Worm (Caenorhabditis elegans) whole organism, L4 larva: ENCODE results near the gene srw-85.
A peak's percentile ranks its signal among the peaks of the same experiment; 100 is the strongest.

Experiments used
- D1046.2 ChIP-seq: fragments of 200-800 bp; sonication (Bioruptor generic); IDR thresholded peaks from 2 replicates; pipeline ENCODE4 v1.3.6; 2022; ENCODE audit warnings: missing genetic modification characterization, missing compliant biosample characterization
- F26F4.8 ChIP-seq: fragments of 200-800 bp; sonication (Bioruptor generic); conservative IDR thresholded peaks from 2 replicates; pipeline ENCODE4 v1.3.6; 2022; ENCODE audit warnings: missing genetic modification characterization, missing compliant biosample characterization
- R02D3.7 ChIP-seq: fragments of 150-350 bp; sonication (generic microtip); optimal IDR thresholded peaks from 3 replicates; lab custom pipeline; 2014; ENCODE audit warnings: missing biosample characterization, missing genetic modification characterization
- Y48G9A.11 ChIP-seq: fragments of 200-800 bp; sonication (Bioruptor generic); IDR thresholded peaks from 2 replicates; pipeline ENCODE4 v1.3.6; 2022; ENCODE audit warnings: missing genetic modification reagents, missing genetic modification characterization, missing compliant biosample characterization
- ceh-32 ChIP-seq: sonication (generic microtip); optimal IDR thresholded peaks from 2 replicates; lab custom pipeline; 2016; ENCODE audit warnings: mild to moderate bottlenecking, missing genetic modification characterization, missing compliant biosample characterization; ENCODE audit not compliant: poor library complexity
- ces-1 ChIP-seq: fragments of 150-350 bp; sonication (generic microtip); optimal IDR thresholded peaks from 4 replicates; lab custom pipeline; 2014; ENCODE audit warnings: missing biosample characterization, missing genetic modification reagents, missing genetic modification characterization
- ctbp-1 ChIP-seq: fragments of 200-800 bp; sonication (Bioruptor generic); IDR thresholded peaks from 2 replicates; pipeline ENCODE4 v1.3.6; 2022; ENCODE audit warnings: missing genetic modification reagents, missing genetic modification characterization, missing compliant biosample characterization
- daf-19 ChIP-seq: fragments of 200-800 bp; sonication (Bioruptor generic); conservative IDR thresholded peaks from 2 replicates; pipeline ENCODE4 v1.3.6; 2022; ENCODE audit warnings: missing genetic modification characterization, missing compliant biosample characterization
- dmd-8 ChIP-seq: fragments of 200-800 bp; sonication (Bioruptor generic); IDR thresholded peaks from 2 replicates; pipeline ENCODE4 v1.3.6; 2022; ENCODE audit warnings: missing genetic modification characterization, missing compliant biosample characterization
- fos-1 ChIP-seq: fragments of 150-350 bp; optimal IDR thresholded peaks from 2 replicates; lab custom pipeline; 2014; ENCODE audit warnings: missing biosample characterization, missing genetic modification characterization
- hif-1 ChIP-seq, 2 experiments: sonication (generic microtip); optimal IDR thresholded peaks; 2 replicates each; lab custom pipeline; 2016 to 2017; ENCODE audit warnings: missing compliant biosample characterization in 2 of 2, missing genetic modification characterization in 2 of 2, missing genetic modification reagents in 2 of 2, missing genotype in 2 of 2, mild to moderate bottlenecking in 1 of 2
- lir-3 ChIP-seq: sonication (generic microtip); optimal IDR thresholded peaks from 2 replicates; lab custom pipeline; 2016; ENCODE audit warnings: mild to moderate bottlenecking, missing genetic modification characterization, missing compliant biosample characterization
- madf-9 ChIP-seq: fragments of 200-800 bp; sonication (Bioruptor generic); conservative IDR thresholded peaks from 2 replicates; pipeline ENCODE4 v1.3.6; 2022; ENCODE audit warnings: missing genetic modification reagents, missing genetic modification characterization, missing compliant biosample characterization
- mdl-1 ChIP-seq, 2 experiments: fragments of 150-350 bp in 1 of 2; sonication (generic microtip) in 1 of 2; optimal IDR thresholded peaks; 2 replicates each; lab custom pipeline; 2014 to 2017; ENCODE audit warnings: missing biosample characterization in 2 of 2, missing genetic modification characterization in 2 of 2
- mxl-3 ChIP-seq: fragments of 200-800 bp; sonication (Bioruptor generic); optimal IDR thresholded peaks from 2 replicates; lab custom pipeline; 2018; ENCODE audit warnings: mild to moderate bottlenecking, missing genetic modification characterization, missing compliant biosample characterization
- nhr-11 ChIP-seq: fragments of 150-350 bp; optimal IDR thresholded peaks from 2 replicates; lab custom pipeline; 2014; ENCODE audit warnings: missing biosample characterization, missing genetic modification characterization
- nhr-111 ChIP-seq: fragments of 200-800 bp; sonication (Bioruptor generic); optimal IDR thresholded peaks from 2 replicates; lab custom pipeline; 2018; ENCODE audit warnings: mild to moderate bottlenecking, missing genetic modification characterization, missing compliant biosample characterization
- nhr-48 ChIP-seq: sonication (generic microtip); optimal IDR thresholded peaks from 2 replicates; lab custom pipeline; 2016; ENCODE audit warnings: mild to moderate bottlenecking, missing genetic modification characterization, missing compliant biosample characterization
- nhr-6 ChIP-seq: fragments of 150-350 bp; optimal IDR thresholded peaks from 2 replicates; lab custom pipeline; 2014; ENCODE audit warnings: missing biosample characterization, missing genetic modification characterization
- nhr-76 ChIP-seq: fragments of 150-350 bp; optimal IDR thresholded peaks from 2 replicates; lab custom pipeline; 2014; ENCODE audit warnings: missing biosample characterization, missing genetic modification characterization
- pha-4 ChIP-seq, 2 experiments: fragments of 150-350 bp in 1 of 2; fragments of 200-800 bp in 1 of 2; sonication (Bioruptor generic) in 1 of 2; IDR thresholded peaks in 1 of 2; optimal IDR thresholded peaks in 1 of 2; 2 replicates each; pipeline versions ENCODE4 v1.3.6 to Lab custom; 2014 to 2022; ENCODE audit warnings: missing genetic modification characterization in 2 of 2, missing genetic modification reagents in 2 of 2, missing biosample characterization in 1 of 2, missing compliant biosample characterization in 1 of 2
- php-3 ChIP-seq: fragments of 200-800 bp; sonication (Bioruptor generic); IDR thresholded peaks from 2 replicates; pipeline ENCODE4 v1.3.6; 2022; ENCODE audit warnings: missing genetic modification reagents, missing genetic modification characterization, missing compliant biosample characterization
- saeg-2 ChIP-seq: fragments of 200-800 bp; sonication (Bioruptor generic); IDR thresholded peaks from 2 replicates; pipeline ENCODE4 v1.3.6; 2022; ENCODE audit warnings: missing genetic modification reagents, missing genetic modification characterization, missing compliant biosample characterization
- sdz-12 ChIP-seq: fragments of 200-800 bp; sonication (Bioruptor generic); optimal IDR thresholded peaks from 2 replicates; lab custom pipeline; 2018; ENCODE audit warnings: mild to moderate bottlenecking, missing genetic modification characterization, missing compliant biosample characterization
- skn-1 ChIP-seq: fragments of 150-350 bp; optimal IDR thresholded peaks from 2 replicates; lab custom pipeline; 2014; ENCODE audit warnings: missing biosample characterization, missing genetic modification characterization
- spr-1 ChIP-seq: sonication (generic microtip); optimal IDR thresholded peaks from 2 replicates; lab custom pipeline; 2016; ENCODE audit warnings: mild to moderate bottlenecking, missing genetic modification characterization, missing compliant biosample characterization
- unc-62 ChIP-seq, 3 experiments: fragments of 150-350 bp in 1 of 3; sonication (generic microtip); optimal IDR thresholded peaks in 2 of 3; peaks in 1 of 3; 1 replicate in 1 of 3; 2 replicates in 2 of 3; lab custom pipeline; 2014 to 2017; ENCODE audit warnings: missing biosample characterization in 3 of 3, missing genetic modification characterization in 3 of 3, missing genetic modification reagents in 3 of 3, missing genotype in 1 of 3
- zfp-2 ChIP-seq: sonication (generic microtip); optimal IDR thresholded peaks from 2 replicates; lab custom pipeline; 2016; ENCODE audit warnings: mild to moderate bottlenecking, missing genetic modification characterization, missing compliant biosample characterization
- zip-2 ChIP-seq: fragments of 150-350 bp; optimal IDR thresholded peaks from 2 replicates; lab custom pipeline; 2014; ENCODE audit warnings: missing biosample characterization, missing genetic modification characterization
- ztf-7 ChIP-seq: fragments of 150-350 bp; optimal IDR thresholded peaks from 2 replicates; lab custom pipeline; 2014; ENCODE audit warnings: missing biosample characterization, missing genetic modification characterization

Gene srw-85

DNA sequence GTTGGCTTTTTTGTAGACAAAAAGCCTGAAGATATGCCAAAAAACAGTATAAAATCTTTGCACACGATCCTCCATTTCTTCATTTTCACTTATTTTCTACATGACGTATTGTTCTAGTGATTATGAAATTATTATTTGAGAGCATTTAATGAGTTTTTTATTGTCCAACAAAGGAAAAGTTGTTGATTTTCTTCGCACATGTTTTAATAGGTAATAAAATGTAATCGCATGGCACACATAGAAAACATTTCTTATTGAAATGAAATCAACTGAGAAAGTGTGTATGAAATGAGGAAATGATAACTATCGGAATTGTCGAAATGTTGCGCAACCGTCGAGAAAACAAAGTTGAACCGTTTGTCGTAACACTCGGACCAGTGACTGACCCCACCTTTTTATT lies 29.5 kb downstream of the srw-85 start (continued):
- TF ChIP-seq daf-19 (GFP tag; lab: Robert Waterston, UW) (no peak), fos-1 (tag; lab: Kevin White, UChicago) (no peak), nhr-6 (tag; lab: Kevin White, UChicago) (no peak), sdz-12 (GFP tag; lab: Kevin White, UChicago) (no peak), D1046.2 (GFP tag; lab: Robert Waterston, UW) (no peak), lir-3 (tag; lab: Kevin White, UChicago) (no peak), nhr-48 (no peak), ztf-7 (tag; lab: Kevin White, UChicago) (no peak), R02D3.7 (tag; lab: Kevin White, UChicago) (no peak), saeg-2 (GFP tag; lab: Robert Waterston, UW) (no peak), ctbp-1 (GFP tag; lab: Robert Waterston, UW) (no peak)
- TF ChIP-seq, all 104 proteins: peak for 7

DNA sequence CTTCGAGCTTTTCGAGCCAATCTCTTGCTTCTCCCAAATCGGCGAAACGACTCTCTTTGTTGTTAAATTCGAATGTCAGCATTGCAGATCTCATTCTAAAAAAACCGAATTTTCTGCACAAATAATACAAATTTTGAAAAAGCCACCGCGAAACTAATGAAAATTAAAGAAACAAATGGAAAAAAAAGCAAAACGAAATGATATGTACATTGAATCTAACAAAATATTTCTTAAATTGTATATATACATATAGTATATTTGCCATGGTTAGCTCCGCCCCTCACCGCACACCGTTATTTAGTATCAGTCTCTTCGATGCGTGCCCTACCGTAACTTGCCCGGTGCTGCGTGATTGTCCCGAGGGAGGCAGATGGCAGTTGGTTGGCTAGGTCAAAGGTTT lies 30.3 kb downstream of the srw-85 start, which contains the start of gene srw-86:
srw-86 (minus strand) TSS at position 101 of the 400 bp plus-strand sequence.
- TF ChIP-seq madf-9 (no peak), D1046.2 (GFP tag; lab: Robert Waterston, UW) (no peak), ztf-7 (tag; lab: Kevin White, UChicago) (no peak), pha-4 (GFP tag; IDR thresholded peaks at IDR 0.05; lab: Robert Waterston, UW) (no peak), pha-4 (tag; optimal IDR thresholded peaks at IDR 0.05; lab: Kevin White, UChicago) (no peak), dmd-8 (GFP tag; lab: Robert Waterston, UW) (no peak), nhr-11 (no peak), mxl-3 (GFP tag; lab: Kevin White, UChicago) (no peak), unc-62 (GFP tag; optimal IDR thresholded peaks at IDR 0.05 in 1 of 2; lab: Kevin White, UChicago) (no peak), unc-62 (tag; optimal IDR thresholded peaks at IDR 0.05; lab: Kevin White, UChicago) (no peak)

DNA sequence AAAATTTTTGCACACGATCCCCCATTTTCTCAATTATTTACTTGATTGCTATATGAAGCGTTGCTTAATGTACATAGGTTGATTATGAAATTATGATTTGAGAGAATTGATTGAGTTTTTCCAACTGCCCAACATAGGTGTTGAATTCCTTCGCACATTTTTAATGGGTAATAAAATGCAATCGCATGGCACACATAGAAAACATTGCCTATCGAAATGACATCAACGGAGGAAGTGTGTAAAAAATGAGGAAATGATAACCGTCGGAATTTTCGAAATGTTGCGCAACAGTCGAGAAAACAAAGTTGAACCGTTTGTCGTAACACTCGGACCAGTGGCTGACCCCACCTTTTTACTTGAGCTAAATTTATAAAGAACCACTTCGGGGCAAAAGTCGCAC lies 31.7 kb downstream of the srw-85 start:
- TF ChIP-seq php-3 (GFP tag; lab: Robert Waterston, UW): peak; percentile 92
- TF ChIP-seq zip-2 (tag; lab: Kevin White, UChicago): peak; percentile 3

DNA sequence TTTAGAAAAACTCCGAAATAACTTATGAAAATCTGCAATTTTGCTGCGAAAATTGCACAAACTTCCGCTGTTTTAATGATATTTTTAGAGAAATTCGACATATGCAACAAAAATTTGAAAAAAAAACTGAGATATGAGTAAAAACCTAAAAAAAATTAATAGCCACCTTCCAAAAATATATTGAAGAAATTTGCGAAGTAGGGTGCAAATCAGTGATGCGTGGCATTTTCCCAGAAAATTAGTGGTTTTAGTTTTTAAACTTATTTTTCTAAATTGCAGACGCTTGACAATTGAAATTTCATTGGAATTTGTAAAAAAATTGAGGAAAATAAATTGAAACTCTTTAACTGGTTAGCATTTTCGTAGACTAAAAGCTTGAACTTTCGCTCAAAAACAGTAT lies 32.1 kb downstream of the srw-85 start, which contains the start of gene C25F9.13:
C25F9.13 (minus strand) TSS at position 101 of the 400 bp plus-strand sequence.
- TF ChIP-seq spr-1 (tag; lab: Kevin White, UChicago) (no peak), hif-1 (tag; optimal IDR thresholded peaks at IDR 0.05; lab: Kevin White, UChicago) (no peak), Y48G9A.11 (GFP tag; lab: Robert Waterston, UW) (no peak), skn-1 (tag; lab: Kevin White, UChicago) (no peak), ceh-32 (tag; lab: Kevin White, UChicago) (no peak)

DNA sequence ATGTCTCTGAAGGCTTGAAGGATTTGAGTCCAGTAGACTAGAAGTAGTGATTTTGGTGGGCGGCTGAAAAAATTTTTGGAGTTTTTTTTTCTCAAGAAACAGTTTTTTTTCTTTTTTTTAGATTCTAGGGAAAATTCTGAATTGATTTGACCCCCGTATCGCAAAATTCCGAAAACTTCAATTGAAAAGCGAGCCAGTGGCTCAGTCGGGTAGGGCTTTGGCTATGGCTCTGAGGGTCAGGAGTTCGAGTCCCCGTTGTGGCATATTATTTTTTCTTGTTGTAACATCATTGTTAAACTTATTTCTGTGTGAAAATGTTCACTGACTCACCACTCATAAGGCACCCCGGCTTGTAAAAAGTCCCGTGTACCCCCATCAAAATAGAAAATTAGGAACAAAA lies 32.5 kb downstream of the srw-85 start:
- TF ChIP-seq F26F4.8 (GFP tag; lab: Robert Waterston, UW) (no peak), mdl-1 (tag; optimal IDR thresholded peaks at IDR 0.05; lab: Kevin White, UChicago) (no peak), zfp-2 (no peak), ces-1 (GFP tag; lab: Kevin White, UChicago) (no peak), nhr-76 (tag; lab: Kevin White, UChicago) (no peak), madf-9 (no peak), nhr-111 (GFP tag; lab: Kevin White, UChicago) (no peak)
